Worm (Caenorhabditis elegans) whole organism, L4/young adult: ENCODE results near the gene zipt-2.1.

Experiments
- W03F9.2 ChIP-seq: fragments of 150-350 bp; optimal IDR thresholded peaks from 2 replicates; lab custom pipeline; 2014; ENCODE audit warnings: missing biosample characterization, missing genetic modification characterization
- dao-5 ChIP-seq: sonication (generic microtip); optimal IDR thresholded peaks from 2 replicates; lab custom pipeline; 2016; ENCODE audit warnings: missing genotype, missing genetic modification characterization, moderate library complexity, missing compliant biosample characterization
- him-1 ChIP-seq: sonication (generic microtip); optimal IDR thresholded peaks from 2 replicates; lab custom pipeline; 2016; ENCODE audit warnings: missing genotype, missing genetic modification reagents, missing genetic modification characterization, missing compliant biosample characterization

DNA sequence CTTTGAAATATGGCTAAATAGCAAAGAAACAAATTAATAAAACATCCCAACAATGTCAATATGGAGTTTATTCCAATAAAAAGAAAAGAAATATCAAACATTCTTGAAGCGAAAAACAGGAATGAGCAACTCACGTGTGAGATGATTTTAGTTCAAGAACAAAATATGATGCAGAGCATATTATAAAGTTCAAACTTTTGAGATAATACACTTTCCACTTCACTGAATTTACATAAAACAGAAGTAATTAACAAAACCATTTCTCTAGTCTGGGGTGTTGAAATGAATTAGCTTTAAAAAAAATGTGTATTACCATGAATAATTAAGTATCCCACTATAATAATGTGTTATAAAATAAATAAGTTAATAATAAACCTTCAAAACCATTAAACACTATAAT is 12.7 kb upstream of the zipt-2.1 start, which contains the start of gene srd-7:
- TF ChIP-seq W03F9.2 (tag; lab: Kevin White, UChicago) (no peak), him-1 (tag; lab: Kevin White, UChicago) (no peak), dao-5 (no peak)
